Worm (Caenorhabditis elegans) whole organism, L4/young adult: ENCODE data around the gene metl-9.

Experiments
- W03F9.2 ChIP-seq: fragments of 150-350 bp; optimal IDR thresholded peaks from 2 replicates; lab custom pipeline; 2014; ENCODE audit warnings: missing biosample characterization, missing genetic modification characterization
- dao-5 ChIP-seq: sonication (generic microtip); optimal IDR thresholded peaks from 2 replicates; lab custom pipeline; 2016; ENCODE audit warnings: missing genotype, missing genetic modification characterization, moderate library complexity, missing compliant biosample characterization
- him-1 ChIP-seq: sonication (generic microtip); optimal IDR thresholded peaks from 2 replicates; lab custom pipeline; 2016; ENCODE audit warnings: missing genotype, missing genetic modification reagents, missing genetic modification characterization, missing compliant biosample characterization

- TF ChIP-seq him-1 (no peak), W03F9.2 (tag; lab: Kevin White, UChicago) (no peak), dao-5 (no peak)
These were observed 45.0 kb downstream of the metl-9 start, which contains the start of gene tbc-7 for ce11 chrX:5133980-5134379.
